Fruit fly (Drosophila melanogaster) whole organism, embryonic: ENCODE data around the gene Rpn10.

Experiments used
- Abd-B ChIP-seq: fragments of 200-800 bp; sonication (Bioruptor generic); optimal IDR thresholded peaks from 2 replicates; lab custom pipeline; 2018; ENCODE audit warnings: missing biosample characterization, mild to moderate bottlenecking, missing genetic modification characterization, moderate library complexity
- Antp ChIP-seq: fragments of 200-800 bp; sonication (Bioruptor generic); optimal IDR thresholded peaks from 3 replicates; lab custom pipeline; 2016; ENCODE audit warnings: missing biosample characterization, missing genetic modification characterization
- BEAF-32 ChIP-seq: fragments of 200-800 bp; sonication (Bioruptor generic); optimal IDR thresholded peaks from 3 replicates; lab custom pipeline; 2017; ENCODE audit warnings: missing biosample characterization, missing genetic modification characterization, mild to moderate bottlenecking, moderate library complexity, missing genetic modification reagents
- BtbVII ChIP-seq: fragments of 200-800 bp; sonication (Bioruptor generic); optimal IDR thresholded peaks from 3 replicates; lab custom pipeline; 2017; ENCODE audit warnings: missing biosample characterization, mild to moderate bottlenecking, missing genetic modification characterization
- Bteb2 ChIP-seq: fragments of 200-800 bp; sonication (Bioruptor generic); optimal IDR thresholded peaks from 2 replicates; lab custom pipeline; 2016; ENCODE audit warnings: missing biosample characterization, missing genetic modification characterization
- CG10147 ChIP-seq: fragments of 200-800 bp; sonication (Bioruptor generic); optimal IDR thresholded peaks from 2 replicates; lab custom pipeline; 2019; ENCODE audit warnings: missing biosample characterization, mild to moderate bottlenecking, missing genetic modification characterization, moderate library complexity
- CG10321 ChIP-seq: fragments of 200-800 bp; sonication (Bioruptor generic); IDR thresholded peaks from 2 replicates; pipeline ENCODE4 v1.3.6; 2022; ENCODE audit warnings: missing biosample characterization, missing genetic modification characterization
- CG10979 ChIP-seq: fragments of 200-800 bp; sonication (Bioruptor generic); optimal IDR thresholded peaks from 2 replicates; lab custom pipeline; 2018; ENCODE audit warnings: missing biosample characterization, mild to moderate bottlenecking, missing genetic modification characterization, moderate library complexity
- CG11093 ChIP-seq: fragments of 200-800 bp; sonication (Bioruptor generic); IDR thresholded peaks from 3 replicates; pipeline ENCODE4 v1.3.6; 2022; ENCODE audit warnings: missing biosample characterization, missing genetic modification characterization
- CG13424 ChIP-seq: fragments of 200-800 bp; sonication (Bioruptor generic); optimal IDR thresholded peaks from 2 replicates; lab custom pipeline; 2019; ENCODE audit warnings: missing biosample characterization, mild to moderate bottlenecking, missing genetic modification characterization, moderate library complexity
- CG14860 ChIP-seq: fragments of 200-800 bp; sonication (Bioruptor generic); IDR thresholded peaks from 3 replicates; pipeline ENCODE4 v1.3.6; 2022; ENCODE audit warnings: missing biosample characterization, missing genetic modification characterization; ENCODE audit not compliant: partially characterized antibody
- CG15696 ChIP-seq: fragments of 200-800 bp; sonication (Bioruptor generic); optimal IDR thresholded peaks from 2 replicates; lab custom pipeline; 2019; ENCODE audit warnings: missing biosample characterization, mild to moderate bottlenecking, missing genetic modification characterization, moderate library complexity
- CG17568 ChIP-seq: fragments of 200-800 bp; sonication (Bioruptor generic); optimal IDR thresholded peaks from 2 replicates; lab custom pipeline; 2018; ENCODE audit warnings: missing biosample characterization, mild to moderate bottlenecking, missing genetic modification characterization, moderate library complexity
- CG18262 ChIP-seq: fragments of 200-800 bp; optimal IDR thresholded peaks from 3 replicates; lab custom pipeline; 2019; ENCODE audit warnings: missing biosample characterization, mild to moderate bottlenecking, missing genetic modification characterization, moderate library complexity
- CG30431 ChIP-seq: fragments of 200-800 bp; sonication (Bioruptor generic); optimal IDR thresholded peaks from 2 replicates; lab custom pipeline; 2017; ENCODE audit warnings: missing biosample characterization, missing genetic modification characterization
- CG31224 ChIP-seq: fragments of 200-800 bp; sonication (Bioruptor generic); IDR thresholded peaks from 2 replicates; pipeline ENCODE4 v1.3.6; 2022; ENCODE audit warnings: missing biosample characterization, missing genetic modification characterization
- CG31365 ChIP-seq: fragments of 200-800 bp; sonication (Bioruptor generic); optimal IDR thresholded peaks from 2 replicates; lab custom pipeline; 2018; ENCODE audit warnings: missing biosample characterization, mild to moderate bottlenecking, missing genetic modification characterization
- CG32532 ChIP-seq: fragments of 200-800 bp; sonication (Bioruptor generic); IDR thresholded peaks from 2 replicates; pipeline ENCODE4 v1.3.6; 2022; ENCODE audit warnings: missing biosample characterization, missing genetic modification characterization
- CG3995 ChIP-seq: fragments of 200-800 bp; sonication (Bioruptor generic); optimal IDR thresholded peaks from 3 replicates; lab custom pipeline; 2016; ENCODE audit warnings: missing biosample characterization, missing genetic modification characterization
- CG42726 ChIP-seq: fragments of 200-800 bp; sonication (Bioruptor generic); IDR thresholded peaks from 2 replicates; pipeline ENCODE4 v1.3.6; 2022; ENCODE audit warnings: missing biosample characterization, missing genetic modification characterization; ENCODE audit not compliant: partially characterized antibody
- CG4328 ChIP-seq: fragments of 200-800 bp; sonication (Bioruptor generic); optimal IDR thresholded peaks from 3 replicates; lab custom pipeline; 2017; ENCODE audit warnings: missing biosample characterization, missing genetic modification reagents, missing genetic modification characterization
- CG4360 ChIP-seq: fragments of 200-800 bp; sonication (Bioruptor generic); IDR thresholded peaks from 2 replicates; pipeline ENCODE4 v1.3.6; 2022; ENCODE audit warnings: missing biosample characterization, missing genetic modification characterization
- CG4404 ChIP-seq: fragments of 200-800 bp; sonication (Bioruptor generic); IDR thresholded peaks from 2 replicates; pipeline ENCODE4 v1.3.6; 2022; ENCODE audit warnings: missing biosample characterization, missing genetic modification characterization
- CG4617 ChIP-seq: fragments of 200-800 bp; sonication (Bioruptor generic); optimal IDR thresholded peaks from 3 replicates; lab custom pipeline; 2016; ENCODE audit warnings: missing biosample characterization, missing genetic modification characterization, borderline replicate concordance
- CG8765 ChIP-seq: fragments of 200-800 bp; sonication (Bioruptor generic); IDR thresholded peaks from 2 replicates; pipeline ENCODE4 v1.3.6; 2022; ENCODE audit warnings: missing biosample characterization, missing genetic modification characterization
- Camta ChIP-seq: fragments of 200-800 bp; sonication (Bioruptor generic); optimal IDR thresholded peaks from 2 replicates; lab custom pipeline; 2016; ENCODE audit warnings: missing biosample characterization, missing genetic modification characterization
- Hand ChIP-seq: fragments of 200-800 bp; sonication (Bioruptor generic); optimal IDR thresholded peaks from 2 replicates; lab custom pipeline; 2017; ENCODE audit warnings: mild to moderate bottlenecking, missing biosample characterization, missing genetic modification reagents, missing genetic modification characterization
- Hmr ChIP-seq: fragments of 200-800 bp; sonication (Bioruptor generic); optimal IDR thresholded peaks from 3 replicates; lab custom pipeline; 2017; ENCODE audit warnings: mild to moderate bottlenecking, missing biosample characterization, missing genetic modification reagents, missing genetic modification characterization
- Lim3 ChIP-seq: fragments of 200-800 bp; sonication (Bioruptor generic); IDR thresholded peaks from 2 replicates; pipeline ENCODE4 v1.3.6; 2022; ENCODE audit warnings: missing biosample characterization, missing genetic modification characterization
- Meics ChIP-seq: fragments of 200-800 bp; sonication (Bioruptor generic); optimal IDR thresholded peaks from 2 replicates; lab custom pipeline; 2017; ENCODE audit warnings: missing biosample characterization, mild to moderate bottlenecking, missing genetic modification characterization
- Ssrp ChIP-seq: fragments of 200-800 bp; sonication (Bioruptor generic); optimal IDR thresholded peaks from 2 replicates; lab custom pipeline; 2018; ENCODE audit warnings: missing biosample characterization, mild to moderate bottlenecking, missing genetic modification characterization, moderate library complexity
- Trl ChIP-seq, 3 experiments: fragments of >200 bp in 2 of 3; fragments of 200-800 bp in 1 of 3; sonication (Bioruptor generic) in 1 of 3; optimal IDR thresholded peaks; 2 replicates in 1 of 3; 3 replicates in 2 of 3; lab custom pipeline; 2016 to 2017; ENCODE audit warnings: missing biosample characterization in 1 of 3, missing genetic modification characterization in 1 of 3
- ac ChIP-seq: fragments of 200-800 bp; sonication (Bioruptor generic); optimal IDR thresholded peaks from 3 replicates; lab custom pipeline; 2017; ENCODE audit warnings: missing biosample characterization, mild to moderate bottlenecking, missing genetic modification characterization
- dan ChIP-seq: fragments of 200-800 bp; sonication (Bioruptor generic); IDR thresholded peaks from 2 replicates; pipeline ENCODE4 v1.3.6; 2022; ENCODE audit warnings: missing biosample characterization, missing genetic modification characterization
- dmrt99B ChIP-seq: fragments of 200-800 bp; sonication (Bioruptor generic); optimal IDR thresholded peaks from 2 replicates; lab custom pipeline; 2018; ENCODE audit warnings: missing biosample characterization, mild to moderate bottlenecking, missing genetic modification characterization, moderate library complexity
- emc ChIP-seq: fragments of 200-800 bp; sonication (Bioruptor generic); optimal IDR thresholded peaks from 2 replicates; lab custom pipeline; 2016; ENCODE audit warnings: missing biosample characterization, missing genetic modification characterization
- fd96Cb ChIP-seq: fragments of 200-800 bp; sonication (Bioruptor generic); optimal IDR thresholded peaks from 2 replicates; lab custom pipeline; 2018; ENCODE audit warnings: missing biosample characterization, mild to moderate bottlenecking, missing genetic modification characterization, moderate library complexity
- fu2 ChIP-seq: fragments of 200-800 bp; sonication (Bioruptor generic); optimal IDR thresholded peaks from 2 replicates; lab custom pipeline; 2016; ENCODE audit warnings: missing biosample characterization, missing genetic modification characterization
- gcm ChIP-seq: fragments of 200-800 bp; sonication (Bioruptor generic); optimal IDR thresholded peaks from 2 replicates; lab custom pipeline; 2019; ENCODE audit warnings: missing biosample characterization, mild to moderate bottlenecking, missing genetic modification characterization, moderate library complexity
- hth ChIP-seq: fragments of >200 bp; optimal IDR thresholded peaks from 2 replicates; lab custom pipeline; 2017; ENCODE audit warnings: inconsistent platforms
- insv ChIP-seq, 2 experiments: fragments of 200-800 bp; sonication (Bioruptor generic); optimal IDR thresholded peaks; 3 replicates each; lab custom pipeline; 2016 to 2018; ENCODE audit warnings: missing biosample characterization in 2 of 2, missing genetic modification characterization in 2 of 2
- jumu ChIP-seq: fragments of 200-800 bp; sonication (Bioruptor generic); optimal IDR thresholded peaks from 3 replicates; lab custom pipeline; 2016; ENCODE audit warnings: missing biosample characterization, missing genetic modification characterization
- klu ChIP-seq: fragments of 200-800 bp; sonication (Bioruptor generic); IDR thresholded peaks from 2 replicates; pipeline ENCODE4 v1.3.6; 2022; ENCODE audit warnings: missing biosample characterization, missing genetic modification characterization
- repo ChIP-seq: fragments of 200-800 bp; sonication (Bioruptor generic); optimal IDR thresholded peaks from 2 replicates; lab custom pipeline; 2016; ENCODE audit warnings: missing biosample characterization, missing genetic modification characterization
- run ChIP-seq: fragments of 200-800 bp; sonication (Bioruptor generic); optimal IDR thresholded peaks from 3 replicates; lab custom pipeline; 2018; ENCODE audit warnings: missing biosample characterization, mild to moderate bottlenecking, missing genetic modification characterization
- sc ChIP-seq, 3 experiments: fragments of >200 bp in 2 of 3; fragments of 200-800 bp in 1 of 3; sonication (Bioruptor generic) in 1 of 3; optimal IDR thresholded peaks; 2 replicates in 2 of 3; 3 replicates in 1 of 3; lab custom pipeline; 2017; ENCODE audit warnings: mild to moderate bottlenecking in 1 of 3, missing biosample characterization in 1 of 3, missing genetic modification characterization in 1 of 3, missing genetic modification reagents in 1 of 3
- sens ChIP-seq: fragments of 200-800 bp; sonication (Bioruptor generic); peaks from one replicate; lab custom pipeline; 2016; ENCODE audit warnings: missing biosample characterization, missing genetic modification characterization
- slp2 ChIP-seq: fragments of 200-800 bp; sonication (Bioruptor generic); optimal IDR thresholded peaks from 2 replicates; lab custom pipeline; 2016; ENCODE audit warnings: missing biosample characterization, missing genetic modification characterization
- so ChIP-seq: fragments of 200-800 bp; sonication (Bioruptor generic); IDR thresholded peaks from 3 replicates; pipeline ENCODE4 v1.3.6; 2022; ENCODE audit warnings: missing biosample characterization, missing genetic modification characterization
- yki ChIP-seq: fragments of >200 bp; optimal IDR thresholded peaks from 3 replicates; lab custom pipeline; 2018

Gene Rpn10

DNA sequence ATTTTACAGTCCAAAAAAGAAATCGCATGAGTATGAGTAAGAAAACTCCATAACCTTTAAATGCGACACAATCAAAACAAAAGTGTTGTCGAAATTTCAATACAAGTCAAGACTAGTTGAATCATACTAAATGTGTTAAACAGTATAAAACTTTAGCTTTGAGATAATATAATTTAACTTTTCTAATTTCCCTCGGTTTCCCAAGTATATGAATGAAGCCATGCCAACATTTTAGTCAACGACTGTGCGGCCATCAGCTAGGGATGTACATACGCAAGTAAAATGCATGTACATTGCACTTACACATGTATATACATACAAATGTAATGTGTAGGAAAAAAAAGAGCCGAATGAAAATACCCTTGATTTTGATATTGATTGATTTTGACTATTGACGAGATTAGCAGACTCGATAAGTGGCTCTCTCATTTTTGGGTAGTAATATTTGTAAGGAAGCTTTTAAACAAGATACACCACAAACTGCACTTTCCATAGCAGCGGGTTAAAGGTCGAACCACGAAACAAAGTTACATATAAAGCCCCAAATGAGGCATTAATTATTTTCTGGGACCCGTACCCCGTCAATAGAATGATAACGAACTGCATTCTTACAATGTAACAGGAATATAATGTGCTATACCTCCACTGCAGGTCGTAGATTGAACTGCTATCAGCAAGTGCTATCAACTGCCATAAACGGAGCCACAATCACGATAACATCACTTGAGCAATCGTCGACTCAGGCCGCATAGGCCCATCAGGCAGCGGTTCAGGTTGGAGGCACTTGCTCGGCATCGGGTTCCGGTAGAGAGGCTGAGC, 12.5 kb upstream of the Rpn10 start (continued):
- no peak for TF ChIP-seq CG13424
- no peak for TF ChIP-seq CG3995 (GFP tag; lab: Kevin White, UChicago)
- no peak for TF ChIP-seq sc (optimal IDR thresholded peaks at IDR 0.05; lab: Kevin White, UChicago)
- no peak for TF ChIP-seq sc (GFP tag; optimal IDR thresholded peaks at IDR 0.05; lab: Kevin White, UChicago)
- TF ChIP-seq so (GFP tag; lab: Robert Waterston, UW), result no peak
- TF ChIP-seq fu2 (GFP tag; lab: Kevin White, UChicago), result no peak
- TF ChIP-seq CG10979, result peak; percentile 33
- TF ChIP-seq insv (GFP tag; optimal IDR thresholded peaks at IDR 0.05; lab: Kevin White, UChicago), result no peak
- no peak for TF ChIP-seq Ssrp (tag; lab: Kevin White, UChicago)
- no peak for TF ChIP-seq CG4617 (GFP tag; lab: Kevin White, UChicago)
- no peak for TF ChIP-seq dmrt99B (tag; lab: Kevin White, UChicago)
- TF ChIP-seq CG8765 (GFP tag; lab: Robert Waterston, UW), result no peak
- no peak for TF ChIP-seq CG4404 (GFP tag; lab: Robert Waterston, UW)
- TF ChIP-seq Hand (GFP tag; lab: Kevin White, UChicago), result no peak
- no peak for TF ChIP-seq fd96Cb
- TF ChIP-seq yki, result no peak
- no peak for TF ChIP-seq Antp (GFP tag; lab: Kevin White, UChicago)
- no peak for TF ChIP-seq CG4360 (GFP tag; lab: Robert Waterston, UW)
- no peak for TF ChIP-seq ac (GFP tag; lab: Kevin White, UChicago)
- no peak for TF ChIP-seq CG17568 (GFP tag; lab: Kevin White, UChicago)
- TF ChIP-seq gcm (GFP tag; lab: Kevin White, UChicago), result no peak
- TF ChIP-seq Meics, result no peak
- no peak for TF ChIP-seq CG31224 (GFP tag; lab: Robert Waterston, UW)
- TF ChIP-seq Camta (GFP tag; lab: Kevin White, UChicago), result no peak
- peak; percentile 77 for TF ChIP-seq sens (GFP tag; lab: Kevin White, UChicago)
- TF ChIP-seq BtbVII (GFP tag; lab: Kevin White, UChicago), result no peak
- TF ChIP-seq CG32532 (GFP tag; lab: Robert Waterston, UW), result no peak
- no peak for TF ChIP-seq CG42726 (GFP tag; lab: Robert Waterston, UW)
- TF ChIP-seq CG4328 (GFP tag; lab: Kevin White, UChicago), result no peak
- no peak for TF ChIP-seq run (tag; lab: Kevin White, UChicago)
- TF ChIP-seq Bteb2 (GFP tag; lab: Kevin White, UChicago), result no peak
- no peak for TF ChIP-seq BEAF-32 (GFP tag; lab: Kevin White, UChicago)
- no peak for TF ChIP-seq emc
- no peak for TF ChIP-seq Abd-B (GFP tag; lab: Kevin White, UChicago)
- TF ChIP-seq repo (GFP tag; lab: Kevin White, UChicago), result no peak
- no peak for TF ChIP-seq CG15696 (tag; lab: Kevin White, UChicago)
- no peak for TF ChIP-seq CG30431 (GFP tag; lab: Kevin White, UChicago)
- no peak for TF ChIP-seq slp2 (GFP tag; lab: Kevin White, UChicago)
- TF ChIP-seq jumu (GFP tag; lab: Kevin White, UChicago), result no peak
- no peak for TF ChIP-seq Trl (optimal IDR thresholded peaks at IDR 0.05; lab: Kevin White, UChicago)
- no peak for TF ChIP-seq Trl (GFP tag; optimal IDR thresholded peaks at IDR 0.05; lab: Kevin White, UChicago)
- TF ChIP-seq CG10321 (GFP tag; lab: Robert Waterston, UW), result no peak
- peak; percentile 12 for TF ChIP-seq CG18262 (tag; lab: Kevin White, UChicago)
- no peak for TF ChIP-seq hth (lab: Kevin White, UChicago)
- TF ChIP-seq CG11093 (GFP tag; lab: Robert Waterston, UW), result no peak
- TF ChIP-seq CG31365 (tag; lab: Kevin White, UChicago), result no peak
- no peak for TF ChIP-seq dan
- TF ChIP-seq klu (GFP tag; lab: Robert Waterston, UW), result no peak
- TF ChIP-seq Lim3 (GFP tag; lab: Robert Waterston, UW), result no peak
- TF ChIP-seq Hmr, result no peak
- TF ChIP-seq CG10147 (GFP tag; lab: Kevin White, UChicago), result no peak
- TF ChIP-seq CG14860 (GFP tag; lab: Robert Waterston, UW), result no peak
